Fruit fly (Drosophila melanogaster): Measurements from ENCODE around the gene ChAT.

ChAT gene

dm6 chr3R:18739978-18740954 is 35.0 kb downstream of the ChAT start:
- TF ChIP-seq noc (tag; optimal IDR thresholded peaks at IDR 0.05), result peak; percentile 63

- peak; percentile 99 for TF ChIP-seq noc (tag; optimal IDR thresholded peaks at IDR 0.05)
Observed at dm6 chr3R:18741027-18741843, 35.9 kb downstream of the ChAT start.

- TF ChIP-seq noc (tag; optimal IDR thresholded peaks at IDR 0.05), result no peak
Observed at dm6 chr3R:18741844-18742187, 36.5 kb downstream of the ChAT start.

- TF ChIP-seq noc (tag; optimal IDR thresholded peaks at IDR 0.05), result no peak
Observed at dm6 chr3R:18742358-18743269, 37.3 kb downstream of the ChAT start.

- peak; percentile 62 for TF ChIP-seq noc (tag; optimal IDR thresholded peaks at IDR 0.05)
Observed at dm6 chr3R:18743270-18743922, 38.1 kb downstream of the ChAT start, which contains the start of gene Mekk1. Gene Mekk1 (minus strand): TSS chr3R:18743594.

- no peak for TF ChIP-seq noc (tag; optimal IDR thresholded peaks at IDR 0.05)
Observed at dm6 chr3R:18745961-18746468, 40.7 kb downstream of the ChAT start, which contains the start of the genes PGS1 and gwl. Gene PGS1 (minus strand): TSS chr3R:18746041. Gene gwl (plus strand): TSS chr3R:18746370.

- TF ChIP-seq noc (tag; optimal IDR thresholded peaks at IDR 0.05), result no peak
Observed at dm6 chr3R:18748087-18748486, 42.8 kb downstream of the ChAT start.

dm6 chr3R:18749786-18750185 is 44.5 kb downstream of the ChAT start:
- no peak for TF ChIP-seq noc (tag; optimal IDR thresholded peaks at IDR 0.05)

dm6 chr3R:18758548-18759257 is 53.4 kb downstream of the ChAT start, which contains the start of gene Epg5:
Gene Epg5 (minus strand): TSS chr3R:18758873.
- TF ChIP-seq noc (tag; optimal IDR thresholded peaks at IDR 0.05), result no peak

All from whole organism, larva.